Worm (Caenorhabditis elegans) whole organism, late embryonic: ENCODE measurements around the gene srd-54.

Experiments
- T23F11.4 ChIP-seq: fragments of 200-800 bp; sonication (Bioruptor generic); optimal IDR thresholded peaks from 2 replicates; lab custom pipeline; 2018; ENCODE audit warnings: mild to moderate bottlenecking, missing genetic modification characterization, missing compliant biosample characterization
- elt-2 ChIP-seq: sonication (generic microtip); optimal IDR thresholded peaks from 2 replicates; lab custom pipeline; 2016; ENCODE audit warnings: missing genetic modification reagents, missing genetic modification characterization, missing compliant biosample characterization
- unc-86 ChIP-seq: sonication (generic microtip); optimal IDR thresholded peaks from 2 replicates; lab custom pipeline; 2016; ENCODE audit warnings: missing genetic modification characterization, missing compliant biosample characterization

- TF ChIP-seq unc-86 (no peak), elt-2 (no peak), T23F11.4 (GFP tag; lab: Kevin White, UChicago) (no peak)
Measured at ce11 chrII:7406438-7406837, 26.0 kb upstream of the srd-54 start.
